Worm (Caenorhabditis elegans) whole organism, L4/young adult: ENCODE measurements around the gene ocam-1.

ENCODE experiments used
- W03F9.2 ChIP-seq: fragments of 150-350 bp; optimal IDR thresholded peaks from 2 replicates; lab custom pipeline; 2014; ENCODE audit warnings: missing biosample characterization, missing genetic modification characterization
- him-1 ChIP-seq: sonication (generic microtip); optimal IDR thresholded peaks from 2 replicates; lab custom pipeline; 2016; ENCODE audit warnings: missing genotype, missing genetic modification reagents, missing genetic modification characterization, missing compliant biosample characterization

DNA sequence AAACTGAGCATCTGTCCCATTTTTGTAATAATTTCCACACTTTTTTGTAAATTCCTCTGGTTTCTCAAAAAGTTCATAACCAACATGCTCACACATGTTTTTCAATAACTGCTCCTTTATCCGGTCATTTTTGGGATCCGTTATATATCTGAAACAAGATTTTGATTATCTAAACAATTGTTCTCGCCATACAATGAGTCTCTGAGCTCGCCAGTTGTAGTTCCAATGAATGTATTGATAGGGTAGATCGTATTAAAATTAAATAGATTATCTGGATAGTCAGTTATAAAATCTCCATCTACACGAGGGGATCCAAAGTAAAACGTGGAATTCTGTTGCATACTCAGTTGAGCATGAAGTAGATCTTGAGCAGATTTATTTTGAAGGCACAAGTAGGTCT, 9.0 kb upstream of the ocam-1 start:
- TF ChIP-seq W03F9.2 (tag; lab: Kevin White, UChicago) (no peak), him-1 (no peak)
